Fruit fly (Drosophila melanogaster) whole organism: ENCODE results near the gene Txl.

ENCODE experiments used
- Dll ChIP-seq: fragments of >200 bp; optimal IDR thresholded peaks from 2 replicates; lab custom pipeline; 2017
- EcR ChIP-seq, 2 experiments: fragments of >200 bp; optimal IDR thresholded peaks; 2 replicates each; lab custom pipeline; 2017; ENCODE audit warnings: missing biosample characterization in 2 of 2, missing genetic modification characterization in 2 of 2, missing genetic modification reagents in 2 of 2
- pan ChIP-seq: fragments of >200 bp; optimal IDR thresholded peaks from 2 replicates; lab custom pipeline; 2017
- usp ChIP-seq: fragments of >200 bp; optimal IDR thresholded peaks from 2 replicates; lab custom pipeline; 2017; ENCODE audit warnings: missing biosample characterization, missing genetic modification characterization, mixed read lengths

dm6 chr3L:5797274-5797673 is 31.6 kb downstream of the Txl start:
- TF ChIP-seq pan (no peak), usp (GFP tag; lab: Kevin White, UChicago) (no peak), EcR (GFP tag; optimal IDR thresholded peaks at IDR 0.05; lab: Kevin White, UChicago) (no peak), Dll (lab: Kevin White, UChicago) (no peak)
